Worm (Caenorhabditis elegans) whole organism, L1 larva: ENCODE results near the gene R09E10.1.
A peak's percentile ranks its signal among the peaks of the same experiment; 100 is the strongest.

Source experiments
- F16B12.6 ChIP-seq: fragments of 150-350 bp; optimal IDR thresholded peaks from 2 replicates; lab custom pipeline; 2014; ENCODE audit warnings: missing biosample characterization, missing genetic modification characterization
- aha-1 ChIP-seq: fragments of 150-350 bp; optimal IDR thresholded peaks from 2 replicates; lab custom pipeline; 2014; ENCODE audit warnings: missing biosample characterization, missing genetic modification characterization
- ceh-88 ChIP-seq: fragments of 200-800 bp; sonication (Bioruptor generic); IDR thresholded peaks from 2 replicates; pipeline ENCODE4 v1.3.6; 2022; ENCODE audit warnings: missing genetic modification characterization, missing compliant biosample characterization
- dpl-1 ChIP-seq, 3 experiments: fragments of 150-350 bp in 2 of 3; sonication (generic microtip) in 1 of 3; optimal IDR thresholded peaks; 2 replicates each; lab custom pipeline; 2014 to 2017; ENCODE audit warnings: missing biosample characterization in 3 of 3, missing genetic modification characterization in 3 of 3, missing genetic modification reagents in 3 of 3
- efl-3 ChIP-seq: fragments of 200-800 bp; sonication (Bioruptor generic); optimal IDR thresholded peaks from 2 replicates; lab custom pipeline; 2018; ENCODE audit warnings: mild to moderate bottlenecking, missing genetic modification characterization, missing compliant biosample characterization
- fos-1 ChIP-seq: fragments of 150-350 bp; optimal IDR thresholded peaks from 2 replicates; lab custom pipeline; 2014; ENCODE audit warnings: missing biosample characterization, missing genetic modification characterization
- lin-14 ChIP-seq: fragments of 200-800 bp; sonication (Bioruptor generic); optimal IDR thresholded peaks from 2 replicates; lab custom pipeline; 2018; ENCODE audit warnings: mild to moderate bottlenecking, missing genetic modification characterization, moderate library complexity, missing compliant biosample characterization
- lsy-2 ChIP-seq, 2 experiments: fragments of 150-350 bp; optimal IDR thresholded peaks; 2 replicates each; lab custom pipeline; 2014; ENCODE audit warnings: missing biosample characterization in 2 of 2, missing genetic modification characterization in 2 of 2
- mep-1 ChIP-seq: fragments of 150-350 bp; optimal IDR thresholded peaks from 2 replicates; lab custom pipeline; 2014; ENCODE audit warnings: missing biosample characterization, missing genetic modification characterization
- nhr-11 ChIP-seq: fragments of 150-350 bp; optimal IDR thresholded peaks from 2 replicates; lab custom pipeline; 2014; ENCODE audit warnings: missing biosample characterization, missing genetic modification characterization
- nhr-12 ChIP-seq: sonication (generic microtip); optimal IDR thresholded peaks from 2 replicates; lab custom pipeline; 2017; ENCODE audit warnings: missing biosample characterization, missing genetic modification characterization
- ztf-11 ChIP-seq, 2 experiments: sonication (generic microtip); optimal IDR thresholded peaks; 2 replicates each; lab custom pipeline; 2016 to 2017; ENCODE audit warnings: missing genetic modification characterization in 2 of 2, missing biosample characterization in 1 of 2, missing compliant biosample characterization in 1 of 2

- TF ChIP-seq lin-14 (GFP tag; lab: Kevin White, UChicago) (peak; percentile 9), fos-1 (tag; lab: Kevin White, UChicago) (no peak), nhr-11 (tag; lab: Kevin White, UChicago) (no peak), nhr-12 (no peak), F16B12.6 (no peak), ztf-11 (tag; optimal IDR thresholded peaks at IDR 0.05; lab: Kevin White, UChicago) (peak in 1 of 2 experiments; percentile 27), ceh-88 (no peak), lsy-2 (tag; optimal IDR thresholded peaks at IDR 0.05; lab: Kevin White, UChicago) (peak in 1 of 2 experiments; percentile 21), mep-1 (peak; percentile 30), efl-3 (GFP tag; lab: Kevin White, UChicago) (no peak), dpl-1 (GFP tag; optimal IDR thresholded peaks at IDR 0.05; lab: Kevin White, UChicago) (no peak), aha-1 (tag; lab: Kevin White, UChicago) (no peak)
Measured at ce11 chrIV:10341618-10342360, 19.2 kb upstream of the R09E10.1 start.
